Fruit fly (Drosophila melanogaster) whole organism, wandering third instar larva: ENCODE data around the gene CG13070.

ENCODE experiments used
- CG32264 ChIP-seq: fragments of 200-800 bp; sonication (Bioruptor generic); optimal IDR thresholded peaks from 2 replicates; lab custom pipeline; 2016; ENCODE audit warnings: missing biosample characterization, missing genetic modification characterization
- Dfd ChIP-seq: fragments of >200 bp; optimal IDR thresholded peaks from 2 replicates; lab custom pipeline; 2017; ENCODE audit warnings: missing biosample characterization, missing genetic modification characterization
- Dif ChIP-seq: fragments of 200-275, 200-300 bp; sonication (Bioruptor generic); optimal IDR thresholded peaks from 2 replicates; lab custom pipeline; 2018; ENCODE audit warnings: missing biosample characterization, missing genetic modification characterization; ENCODE audit not compliant: partially characterized antibody
- GATAd ChIP-seq: sonication (Bioruptor generic); optimal IDR thresholded peaks from 2 replicates; lab custom pipeline; 2016; ENCODE audit warnings: missing biosample characterization, missing genetic modification characterization
- HLH106 ChIP-seq: fragments of 200-800 bp; optimal IDR thresholded peaks from 3 replicates; lab custom pipeline; 2019; ENCODE audit warnings: missing biosample characterization, mild to moderate bottlenecking, missing genetic modification characterization, moderate library complexity
- Hnf4 ChIP-seq: fragments of 200-800 bp; sonication (Bioruptor generic); optimal IDR thresholded peaks from 2 replicates; lab custom pipeline; 2016; ENCODE audit warnings: missing biosample characterization, mild to moderate bottlenecking, missing genetic modification characterization
- Hr78 ChIP-seq: fragments of >200 bp; optimal IDR thresholded peaks from 2 replicates; lab custom pipeline; 2017; ENCODE audit warnings: missing biosample characterization, missing genetic modification characterization
- Jra ChIP-seq: sonication (Bioruptor generic); optimal IDR thresholded peaks from 2 replicates; lab custom pipeline; 2016; ENCODE audit warnings: missing biosample characterization, missing genetic modification characterization
- Rel ChIP-seq, 2 experiments: fragments of 200-800 bp; sonication (Bioruptor generic) in 1 of 2; optimal IDR thresholded peaks; 2 replicates in 1 of 2; 3 replicates in 1 of 2; lab custom pipeline; 2016 to 2019; ENCODE audit warnings: mild to moderate bottlenecking in 2 of 2, missing biosample characterization in 2 of 2, missing genetic modification characterization in 2 of 2, moderate library complexity in 1 of 2
- Sp1 ChIP-seq: fragments of 200-800 bp; sonication (Bioruptor generic); optimal IDR thresholded peaks from 3 replicates; lab custom pipeline; 2019; ENCODE audit warnings: missing biosample characterization, mild to moderate bottlenecking, missing genetic modification characterization, moderate library complexity
- Vsx2 ChIP-seq: fragments of 200-300, 225-300 bp; sonication (Bioruptor generic); optimal IDR thresholded peaks from 2 replicates; lab custom pipeline; 2018; ENCODE audit warnings: missing biosample characterization, missing genetic modification characterization; ENCODE audit not compliant: partially characterized antibody
- br ChIP-seq: fragments of 200-800 bp; sonication (Bioruptor generic); optimal IDR thresholded peaks from 2 replicates; lab custom pipeline; 2016; ENCODE audit warnings: missing biosample characterization, missing genetic modification characterization
- brk ChIP-seq: fragments of 200-800 bp; sonication (Bioruptor generic); optimal IDR thresholded peaks from 2 replicates; lab custom pipeline; 2016; ENCODE audit warnings: missing biosample characterization, mild to moderate bottlenecking, missing genetic modification characterization
- dl ChIP-seq, 2 experiments: fragments of 175-275, 200-275 bp in 1 of 2; fragments of 200-275 bp in 1 of 2; sonication (Bioruptor generic); optimal IDR thresholded peaks; lab custom pipeline; 2018; ENCODE audit warnings: mild to moderate bottlenecking in 2 of 2, missing biosample characterization in 2 of 2, missing genetic modification characterization in 2 of 2, moderate library complexity in 2 of 2; ENCODE audit not compliant: partially characterized antibody in 2 of 2, insufficient read depth in 1 of 2
- dmrt93B ChIP-seq: fragments of 200-800 bp; sonication (Bioruptor generic); optimal IDR thresholded peaks from 2 replicates; lab custom pipeline; 2018; ENCODE audit warnings: missing biosample characterization, mild to moderate bottlenecking, missing genetic modification characterization
- ey ChIP-seq: fragments of 200-800 bp; sonication (Bioruptor generic); optimal IDR thresholded peaks from 2 replicates; lab custom pipeline; 2016; ENCODE audit warnings: missing biosample characterization, missing genetic modification characterization
- foxo ChIP-seq, 2 experiments: fragments of 200-800 bp; sonication (Bioruptor generic); optimal IDR thresholded peaks; 2 replicates in 1 of 2; 3 replicates in 1 of 2; lab custom pipeline; 2016 to 2017; ENCODE audit warnings: missing biosample characterization in 2 of 2, missing genetic modification characterization in 2 of 2
- h ChIP-seq: fragments of 200-800 bp; sonication (Bioruptor generic); optimal IDR thresholded peaks from 3 replicates; lab custom pipeline; 2016; ENCODE audit warnings: missing biosample characterization, mild to moderate bottlenecking, missing genetic modification characterization
- lola ChIP-seq: fragments of >200 bp; optimal IDR thresholded peaks from 2 replicates; lab custom pipeline; 2017; ENCODE audit warnings: missing biosample characterization, missing genetic modification characterization
- pan ChIP-seq: fragments of >200 bp; optimal IDR thresholded peaks from 2 replicates; lab custom pipeline; 2017
- psq ChIP-seq: fragments of 200-800 bp; sonication (Bioruptor generic); optimal IDR thresholded peaks from 3 replicates; lab custom pipeline; 2017; ENCODE audit warnings: missing biosample characterization, mild to moderate bottlenecking, missing genetic modification characterization, moderate library complexity
- sage ChIP-seq: fragments of 200-800 bp; sonication (Bioruptor generic); optimal IDR thresholded peaks from 2 replicates; lab custom pipeline; 2016; ENCODE audit warnings: missing biosample characterization, mild to moderate bottlenecking, missing genetic modification characterization
- woc ChIP-seq: sonication (Bioruptor generic); optimal IDR thresholded peaks from 2 replicates; lab custom pipeline; 2016; ENCODE audit warnings: missing biosample characterization, mild to moderate bottlenecking, missing genetic modification characterization

The CG13070 gene

DNA sequence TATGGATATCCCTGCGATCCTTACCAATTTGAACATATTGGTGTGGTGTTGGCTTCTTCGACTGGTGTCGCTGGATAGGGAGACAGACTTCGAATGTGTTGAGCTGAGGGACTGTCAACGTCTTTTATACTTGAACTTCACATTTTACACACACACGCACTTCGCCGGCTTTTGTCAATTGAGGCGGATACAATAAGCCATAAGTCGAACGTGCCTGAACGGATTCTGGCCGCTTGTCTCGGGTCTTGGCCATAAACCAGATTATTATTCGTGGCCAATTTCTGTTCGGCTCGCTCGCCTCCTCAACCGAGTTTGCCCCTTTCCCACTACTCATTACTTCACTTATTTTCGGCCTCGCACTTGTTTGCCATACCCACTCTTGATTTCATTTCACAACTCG, 39.9 kb downstream of the CG13070 start, which contains the start of gene CG13044:
TSS of gene CG13044 (minus strand) at position 101 of the 400 bp plus-strand sequence.
- TF ChIP-seq Jra (GFP tag; lab: Kevin White, UChicago) (no peak), psq (GFP tag; lab: Kevin White, UChicago) (no peak), sage (GFP tag; lab: Kevin White, UChicago) (no peak), Hnf4 (GFP tag; lab: Kevin White, UChicago) (no peak), brk (no peak), h (GFP tag; lab: Kevin White, UChicago) (no peak), Dif (GFP tag; lab: Kevin White, UChicago) (no peak), Vsx2 (GFP tag; lab: Kevin White, UChicago) (no peak), GATAd (GFP tag; lab: Kevin White, UChicago) (no peak), HLH106 (tag; lab: Kevin White, UChicago) (no peak)

DNA sequence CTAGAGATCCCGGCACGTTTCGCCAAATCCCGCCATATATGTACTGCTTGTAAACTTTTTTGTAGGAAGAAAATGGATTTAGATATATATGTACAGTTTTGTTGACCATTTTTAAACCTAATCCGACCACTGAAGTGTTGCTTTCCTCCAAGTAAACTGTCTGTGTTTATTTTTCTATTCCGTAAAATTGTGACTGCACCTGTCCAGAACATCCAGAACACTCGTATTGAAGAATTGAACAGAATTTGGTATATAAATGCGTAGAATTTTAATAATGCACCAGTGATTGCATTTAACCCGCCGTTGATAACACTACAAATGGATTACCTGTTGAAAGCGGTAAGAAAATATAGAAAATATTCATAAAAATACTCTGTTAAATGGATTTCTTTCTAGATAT, 40.8 kb downstream of the CG13070 start, which contains the start of gene CG43249:
TSS of gene CG43249 (plus strand) at position 301 of the 400 bp plus-strand sequence.
- TF ChIP-seq foxo (GFP tag; optimal IDR thresholded peaks at IDR 0.05; lab: Kevin White, UChicago) (no peak), CG32264 (GFP tag; lab: Kevin White, UChicago) (no peak), GATAd (GFP tag; lab: Kevin White, UChicago) (no peak), Hr78 (no peak), woc (GFP tag; lab: Kevin White, UChicago) (no peak)

DNA sequence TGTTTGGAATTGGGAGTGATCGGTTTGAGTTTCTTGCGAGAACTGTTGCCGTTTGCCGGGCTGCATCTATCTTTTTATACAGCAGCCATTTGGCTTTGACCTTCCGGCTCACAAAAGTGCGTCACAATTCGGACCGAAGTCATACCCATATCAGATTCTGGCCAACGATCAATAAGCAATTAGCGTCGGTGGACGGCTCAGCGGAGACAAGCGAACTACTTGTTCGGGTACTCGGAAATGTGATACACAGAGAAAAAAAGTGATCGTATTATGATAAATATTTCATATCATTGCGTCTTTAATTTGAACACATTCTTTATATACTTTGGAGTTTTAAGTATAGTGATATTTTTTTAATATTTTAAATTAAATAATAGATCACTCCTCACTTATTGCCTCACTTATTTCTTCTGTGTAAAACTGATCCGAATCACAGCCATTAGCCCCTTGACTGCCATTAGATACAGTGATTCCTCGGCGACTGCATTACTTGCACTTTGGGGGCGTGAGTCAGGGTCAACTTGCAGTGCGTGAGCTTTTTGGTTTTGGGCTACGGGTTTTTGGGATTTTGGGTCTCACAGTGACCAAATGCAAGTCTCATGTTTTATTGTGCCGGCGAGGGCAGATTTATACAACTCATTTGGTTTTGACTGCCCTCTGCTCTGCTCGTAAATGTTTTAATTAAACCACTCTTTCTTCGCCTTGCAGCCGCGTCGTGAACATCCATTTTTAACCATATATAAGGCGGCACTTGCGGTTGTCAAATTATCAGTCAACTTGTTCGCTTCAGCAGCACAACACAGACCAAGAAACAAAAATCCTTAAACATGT, 42.9 kb downstream of the CG13070 start, which contains the start of the genes CG13043 and CG13063:
TSS of gene CG13043 (minus strand) at position 51 of the 831 bp plus-strand sequence.
TSS of gene CG13063 (plus strand) at position 781 of the 831 bp plus-strand sequence.
- no peak for TF ChIP-seq dl (GFP tag; optimal IDR thresholded peaks at IDR 0.05; lab: Kevin White, UChicago; ENCODE audit: insufficient read depth in 1 of 2, partially characterized antibody in 2 of 2)
- TF ChIP-seq dmrt93B (GFP tag; lab: Kevin White, UChicago): no peak
- no peak for TF ChIP-seq h (GFP tag; lab: Kevin White, UChicago)
- TF ChIP-seq sage (GFP tag; lab: Kevin White, UChicago): no peak
- no peak for TF ChIP-seq pan
- TF ChIP-seq ey: no peak

DNA sequence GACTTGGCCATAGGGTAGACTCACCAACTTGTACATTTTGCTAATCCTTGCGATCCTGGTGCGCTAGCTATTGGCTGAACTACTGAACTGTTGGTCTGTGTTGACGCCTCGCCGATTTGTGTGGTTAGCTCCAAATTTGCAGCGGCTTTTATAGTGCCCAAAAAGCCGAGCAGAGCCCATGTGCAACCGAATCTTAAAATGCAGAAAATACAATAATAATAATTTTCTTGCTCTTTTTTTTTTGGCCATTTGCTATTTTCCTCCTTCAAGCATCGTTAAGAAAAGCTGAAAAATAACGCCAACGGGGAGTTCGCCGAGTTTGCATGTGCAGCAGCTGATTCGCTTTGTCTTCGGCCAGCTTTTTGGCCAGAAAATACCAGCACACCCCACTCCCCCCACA, 45.2 kb downstream of the CG13070 start, which contains the start of gene CG13042:
TSS of gene CG13042 (minus strand) at position 101 of the 400 bp plus-strand sequence.
- TF ChIP-seq pan: no peak
- TF ChIP-seq h (GFP tag; lab: Kevin White, UChicago): no peak
- TF ChIP-seq Rel (GFP tag; optimal IDR thresholded peaks at IDR 0.05; lab: Kevin White, UChicago): no peak
- TF ChIP-seq Rel (tag; optimal IDR thresholded peaks at IDR 0.05; lab: Kevin White, UChicago): no peak
- TF ChIP-seq Dfd: no peak
- no peak for TF ChIP-seq psq (GFP tag; lab: Kevin White, UChicago)
- TF ChIP-seq HLH106 (tag; lab: Kevin White, UChicago): no peak
- no peak for TF ChIP-seq Sp1 (GFP tag; lab: Kevin White, UChicago)
- no peak for TF ChIP-seq lola (GFP tag; lab: Kevin White, UChicago)

DNA sequence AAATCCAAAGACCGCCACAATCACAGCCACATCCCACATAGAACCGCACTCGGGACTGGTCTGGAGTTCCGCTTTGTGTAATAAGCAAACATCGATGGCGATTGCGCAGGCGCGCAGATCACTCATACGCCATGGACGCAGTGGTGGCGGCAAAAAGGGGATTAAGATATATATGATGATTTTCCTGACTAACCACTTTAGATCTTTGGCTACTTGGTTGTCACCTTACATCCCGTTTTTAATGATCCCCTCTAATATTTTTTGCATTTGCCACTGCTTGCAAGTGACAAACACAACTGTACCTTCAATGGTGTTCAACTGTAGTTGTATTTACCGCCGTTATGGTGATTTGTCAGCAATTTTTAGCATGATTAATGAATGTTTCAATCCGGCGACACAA, 46.8 kb downstream of the CG13070 start:
- TF ChIP-seq ey: peak; percentile 32
- TF ChIP-seq foxo (GFP tag; optimal IDR thresholded peaks at IDR 0.05; lab: Kevin White, UChicago): peak in 1 of 2 experiments; percentile 55
- TF ChIP-seq br (GFP tag; lab: Kevin White, UChicago): peak; percentile 17
- TF ChIP-seq psq (GFP tag; lab: Kevin White, UChicago): no peak
